Fruit fly (Drosophila melanogaster) whole organism, embryonic: ENCODE data around the gene gdl.

Source experiments
- Asciz ChIP-seq: fragments of 200-800 bp; sonication (Bioruptor generic); optimal IDR thresholded peaks from 2 replicates; lab custom pipeline; 2017; ENCODE audit warnings: missing biosample characterization, mild to moderate bottlenecking, missing genetic modification characterization, missing genetic modification reagents
- B-H2 ChIP-seq: fragments of 200-800 bp; sonication (Bioruptor generic); optimal IDR thresholded peaks from 2 replicates; lab custom pipeline; 2018; ENCODE audit warnings: missing biosample characterization, mild to moderate bottlenecking, missing genetic modification characterization
- CG11093 ChIP-seq: fragments of 200-800 bp; sonication (Bioruptor generic); IDR thresholded peaks from 3 replicates; pipeline ENCODE4 v1.3.6; 2022; ENCODE audit warnings: missing biosample characterization, missing genetic modification characterization
- CG11723 ChIP-seq: fragments of 200-800 bp; sonication (Bioruptor generic); optimal IDR thresholded peaks from 2 replicates; lab custom pipeline; 2017; ENCODE audit warnings: missing biosample characterization, mild to moderate bottlenecking, missing genetic modification characterization
- CG1233 ChIP-seq: fragments of 200-800 bp; sonication (Bioruptor generic); optimal IDR thresholded peaks from 4 replicates; lab custom pipeline; 2018; ENCODE audit warnings: missing biosample characterization, mild to moderate bottlenecking, missing genetic modification characterization
- CG13296 ChIP-seq: fragments of 200-800 bp; sonication (Bioruptor generic); optimal IDR thresholded peaks from 3 replicates; lab custom pipeline; 2018; ENCODE audit warnings: missing biosample characterization, mild to moderate bottlenecking, missing genetic modification characterization
- CG13775 ChIP-seq: fragments of 200-800 bp; sonication (Bioruptor generic); optimal IDR thresholded peaks from 3 replicates; lab custom pipeline; 2017; ENCODE audit warnings: missing biosample characterization, mild to moderate bottlenecking, missing genetic modification characterization
- CG14014 ChIP-seq: fragments of 200-800 bp; sonication (Bioruptor generic); IDR thresholded peaks from 2 replicates; pipeline ENCODE4 v1.3.6; 2022; ENCODE audit warnings: missing biosample characterization, missing genetic modification characterization
- CG14667 ChIP-seq: fragments of 200-800 bp; sonication (Bioruptor generic); IDR thresholded peaks from 2 replicates; pipeline ENCODE4 v1.3.6; 2022; ENCODE audit warnings: missing biosample characterization, missing genetic modification characterization
- CG1529 ChIP-seq: fragments of 200-800 bp; sonication (Bioruptor generic); optimal IDR thresholded peaks from 3 replicates; lab custom pipeline; 2018; ENCODE audit warnings: missing biosample characterization, missing genetic modification characterization
- CG15696 ChIP-seq: fragments of 200-800 bp; sonication (Bioruptor generic); optimal IDR thresholded peaks from 2 replicates; lab custom pipeline; 2019; ENCODE audit warnings: missing biosample characterization, mild to moderate bottlenecking, missing genetic modification characterization, moderate library complexity
- CG17361 ChIP-seq: fragments of 200-800 bp; sonication (Bioruptor generic); IDR thresholded peaks from 3 replicates; pipeline ENCODE4 v1.3.6; 2022; ENCODE audit warnings: missing biosample characterization, missing genetic modification characterization
- CG17385 ChIP-seq: fragments of 200-800 bp; sonication (Bioruptor generic); optimal IDR thresholded peaks from 3 replicates; lab custom pipeline; 2018; ENCODE audit warnings: missing biosample characterization, mild to moderate bottlenecking, missing genetic modification characterization
- CG18011 ChIP-seq: fragments of 200-800 bp; sonication (Bioruptor generic); optimal IDR thresholded peaks from 2 replicates; lab custom pipeline; 2017; ENCODE audit warnings: missing biosample characterization, missing genetic modification characterization, mild to moderate bottlenecking, moderate library complexity, missing genotype
- CG3163 ChIP-seq: fragments of 200-800 bp; sonication (Bioruptor generic); optimal IDR thresholded peaks from 3 replicates; lab custom pipeline; 2016; ENCODE audit warnings: missing biosample characterization, missing genetic modification characterization
- CG3995 ChIP-seq: fragments of 200-800 bp; sonication (Bioruptor generic); optimal IDR thresholded peaks from 3 replicates; lab custom pipeline; 2016; ENCODE audit warnings: missing biosample characterization, missing genetic modification characterization
- CG4328 ChIP-seq: fragments of 200-800 bp; sonication (Bioruptor generic); optimal IDR thresholded peaks from 3 replicates; lab custom pipeline; 2017; ENCODE audit warnings: missing biosample characterization, missing genetic modification reagents, missing genetic modification characterization
- CG6765 ChIP-seq: fragments of 200-800 bp; sonication (Bioruptor generic); optimal IDR thresholded peaks from 3 replicates; lab custom pipeline; 2017; ENCODE audit warnings: missing biosample characterization, mild to moderate bottlenecking, missing genetic modification characterization
- CG8290 ChIP-seq, 3 experiments: fragments of 200-800 bp; sonication (Bioruptor generic); optimal IDR thresholded peaks; 2 replicates each; lab custom pipeline; 2016 to 2019; ENCODE audit warnings: missing biosample characterization in 3 of 3, missing genetic modification characterization in 3 of 3, mild to moderate bottlenecking in 2 of 3, moderate library complexity in 1 of 3
- CrebB ChIP-seq: fragments of 200-800 bp; sonication (Bioruptor generic); optimal IDR thresholded peaks from 3 replicates; lab custom pipeline; 2018; ENCODE audit warnings: missing biosample characterization, mild to moderate bottlenecking, missing genetic modification characterization
- Dek ChIP-seq: fragments of 200-800 bp; sonication (Bioruptor generic); optimal IDR thresholded peaks from 3 replicates; lab custom pipeline; 2019; ENCODE audit warnings: missing biosample characterization, mild to moderate bottlenecking, missing genetic modification characterization, moderate library complexity
- Dip2 ChIP-seq: fragments of 200-800 bp; sonication (Bioruptor generic); IDR thresholded peaks from 2 replicates; pipeline ENCODE4 v1.3.6; 2022; ENCODE audit warnings: missing biosample characterization, missing genetic modification characterization
- Fer2 ChIP-seq: fragments of 200-800 bp; sonication (Bioruptor generic); optimal IDR thresholded peaks from 2 replicates; lab custom pipeline; 2018; ENCODE audit warnings: missing biosample characterization, mild to moderate bottlenecking, missing genetic modification characterization, moderate library complexity
- HLH54F ChIP-seq: fragments of 200-800 bp; sonication (Bioruptor generic); optimal IDR thresholded peaks from 3 replicates; lab custom pipeline; 2016; ENCODE audit warnings: missing biosample characterization, missing genetic modification characterization
- Neu2 ChIP-seq: fragments of 200-800 bp; sonication (Bioruptor generic); optimal IDR thresholded peaks from 3 replicates; lab custom pipeline; 2016; ENCODE audit warnings: missing biosample characterization, missing genetic modification characterization, borderline replicate concordance
- Optix ChIP-seq: fragments of 200-800 bp; sonication (Bioruptor generic); IDR thresholded peaks from 3 replicates; pipeline ENCODE4 v1.3.6; 2022; ENCODE audit warnings: missing biosample characterization, missing genetic modification characterization
- Xrp1 ChIP-seq: fragments of 200-800 bp; sonication (Bioruptor generic); IDR thresholded peaks from 2 replicates; pipeline ENCODE4 v1.3.6; 2022; ENCODE audit warnings: missing biosample characterization, missing genetic modification characterization
- aop ChIP-seq: fragments of 200-800 bp; sonication (Bioruptor generic); IDR thresholded peaks from 2 replicates; pipeline ENCODE4 v1.3.6; 2022; ENCODE audit warnings: missing biosample characterization, missing genetic modification characterization
- ato ChIP-seq: fragments of 200-800 bp; sonication (Bioruptor generic); IDR thresholded peaks from 2 replicates; pipeline ENCODE4 v1.3.6; 2022; ENCODE audit warnings: missing biosample characterization, missing genetic modification characterization; ENCODE audit not compliant: partially characterized antibody
- caup ChIP-seq: fragments of 200-800 bp; sonication (Bioruptor generic); optimal IDR thresholded peaks from 3 replicates; lab custom pipeline; 2017; ENCODE audit warnings: missing biosample characterization, mild to moderate bottlenecking, missing genetic modification characterization, moderate library complexity; ENCODE audit not compliant: severe bottlenecking
- disco-r ChIP-seq: fragments of 200-800 bp; sonication (Bioruptor generic); optimal IDR thresholded peaks from 2 replicates; lab custom pipeline; 2016; ENCODE audit warnings: missing biosample characterization, missing genetic modification characterization
- fru ChIP-seq: fragments of >200 bp; optimal IDR thresholded peaks from 2 replicates; lab custom pipeline; 2017
- fu2 ChIP-seq: fragments of 200-800 bp; sonication (Bioruptor generic); optimal IDR thresholded peaks from 2 replicates; lab custom pipeline; 2016; ENCODE audit warnings: missing biosample characterization, missing genetic modification characterization
- gem ChIP-seq: fragments of 200-800 bp; sonication (Bioruptor generic); optimal IDR thresholded peaks from 2 replicates; lab custom pipeline; 2019; ENCODE audit warnings: missing biosample characterization, mild to moderate bottlenecking, missing genetic modification characterization, moderate library complexity
- gfzf ChIP-seq: fragments of 200-800 bp; sonication (Bioruptor generic); optimal IDR thresholded peaks from 2 replicates; lab custom pipeline; 2016; ENCODE audit warnings: missing biosample characterization, mild to moderate bottlenecking, missing genetic modification characterization, moderate library complexity
- her ChIP-seq: fragments of 200-800 bp; sonication (Bioruptor generic); optimal IDR thresholded peaks from 2 replicates; lab custom pipeline; 2016; ENCODE audit warnings: missing biosample characterization, missing genetic modification characterization
- hkb ChIP-seq, 2 experiments: fragments of 200-800 bp in 1 of 2; fragments of >200 bp in 1 of 2; sonication (Bioruptor generic) in 1 of 2; IDR thresholded peaks in 1 of 2; optimal IDR thresholded peaks in 1 of 2; 2 replicates each; pipeline versions ENCODE4 v1.3.6 to Lab custom; 2017 to 2022; ENCODE audit warnings: missing biosample characterization in 1 of 2, missing genetic modification characterization in 1 of 2
- jigr1 ChIP-seq: fragments of 200-800 bp; sonication (Bioruptor generic); IDR thresholded peaks from 3 replicates; pipeline ENCODE4 v1.3.6; 2022; ENCODE audit warnings: missing biosample characterization, missing genetic modification characterization
- klu ChIP-seq: fragments of 200-800 bp; sonication (Bioruptor generic); IDR thresholded peaks from 2 replicates; pipeline ENCODE4 v1.3.6; 2022; ENCODE audit warnings: missing biosample characterization, missing genetic modification characterization
- lmd ChIP-seq: fragments of 200-800 bp; sonication (Bioruptor generic); IDR thresholded peaks from 2 replicates; pipeline ENCODE4 v1.3.6; 2022; ENCODE audit warnings: missing biosample characterization, missing genetic modification characterization
- mam ChIP-seq: fragments of 200-800 bp; sonication (Bioruptor generic); optimal IDR thresholded peaks from 3 replicates; lab custom pipeline; 2016; ENCODE audit warnings: missing biosample characterization, missing genetic modification characterization
- nom ChIP-seq: fragments of 200-800 bp; sonication (Bioruptor generic); optimal IDR thresholded peaks from 2 replicates; lab custom pipeline; 2017; ENCODE audit warnings: missing biosample characterization, missing genetic modification characterization, mild to moderate bottlenecking, moderate library complexity, missing genetic modification reagents
- trem ChIP-seq: fragments of 200-800 bp; optimal IDR thresholded peaks from 3 replicates; lab custom pipeline; 2019; ENCODE audit warnings: missing biosample characterization, mild to moderate bottlenecking, missing genetic modification characterization, moderate library complexity
- trh ChIP-seq: fragments of 200-800 bp; sonication (Bioruptor generic); optimal IDR thresholded peaks from 2 replicates; lab custom pipeline; 2016; ENCODE audit warnings: missing biosample characterization, missing genetic modification characterization
- ttk ChIP-seq: fragments of 200-800 bp; sonication (Bioruptor generic); IDR thresholded peaks from 2 replicates; pipeline ENCODE4 v2.1.2; 2022; ENCODE audit warnings: missing biosample characterization, missing genetic modification characterization
- unpg ChIP-seq: fragments of 200-800 bp; sonication (Bioruptor generic); optimal IDR thresholded peaks from 3 replicates; lab custom pipeline; 2018; ENCODE audit warnings: missing biosample characterization, mild to moderate bottlenecking, missing genetic modification characterization, moderate library complexity
- wdn ChIP-seq: fragments of 200-800 bp; sonication (Bioruptor generic); IDR thresholded peaks from 2 replicates; pipeline ENCODE4 v1.3.6; 2022; ENCODE audit warnings: missing biosample characterization, missing genetic modification characterization
- zf30C ChIP-seq: fragments of 200-800 bp; sonication (Bioruptor generic); optimal IDR thresholded peaks from 3 replicates; lab custom pipeline; 2018; ENCODE audit warnings: missing biosample characterization, mild to moderate bottlenecking, missing genetic modification characterization

gdl gene

DNA sequence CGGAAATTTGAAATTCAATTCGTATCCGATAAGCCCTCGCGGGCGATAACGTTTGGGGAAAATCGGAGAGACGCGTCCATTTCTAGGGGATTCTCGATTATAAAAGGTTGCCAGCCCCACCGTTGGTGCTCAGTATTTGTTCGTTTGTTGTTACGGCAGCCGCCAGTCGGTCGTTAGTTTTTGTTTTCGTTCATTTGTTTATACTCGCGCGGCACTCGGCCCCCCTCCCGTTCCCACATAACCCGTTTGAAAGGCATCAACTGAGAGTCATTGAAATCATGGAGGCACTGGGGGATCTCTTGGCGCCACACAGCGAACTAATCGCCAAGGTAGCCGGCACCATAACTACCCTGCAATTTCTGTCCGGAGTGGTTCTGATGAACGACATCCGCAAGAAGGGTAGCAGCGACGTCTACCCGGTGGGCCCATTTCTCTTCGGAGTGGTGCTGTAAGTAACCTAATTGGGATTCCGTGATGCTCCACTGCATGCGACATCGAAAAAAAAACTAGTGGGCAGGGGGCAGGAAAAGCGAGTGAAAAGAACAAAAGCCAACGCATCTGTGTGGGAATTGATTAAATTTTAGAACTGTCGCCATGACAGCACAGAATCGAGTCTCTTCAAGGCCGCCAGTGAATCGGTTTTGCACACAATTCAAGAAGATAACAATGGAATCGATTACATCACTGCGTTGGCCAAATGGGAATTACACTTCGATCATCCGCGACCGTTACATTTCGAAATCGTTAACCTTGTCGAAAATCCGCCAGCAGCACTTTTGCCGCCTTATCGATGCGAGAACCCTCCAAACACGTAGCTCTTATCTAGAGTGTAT, 8.2 kb upstream of the gdl start, which contains the start of gene CG7272 (continued):
- TF ChIP-seq CG1233 (GFP tag; lab: Kevin White, UChicago) (no peak), caup (peak; percentile 38), CG1529 (GFP tag; lab: Kevin White, UChicago) (no peak), zf30C (GFP tag; lab: Kevin White, UChicago) (no peak), ttk (no peak), ato (peak; percentile 51; the same call in 1 of the 2 replicates), Dip2 (GFP tag; lab: Robert Waterston, UW) (no peak), Fer2 (tag; lab: Kevin White, UChicago) (no peak), CrebB (tag; lab: Kevin White, UChicago) (peak; percentile 53), CG15696 (no peak), CG11723 (GFP tag; lab: Kevin White, UChicago) (no peak), CG6765 (GFP tag; lab: Kevin White, UChicago) (no peak), lmd (GFP tag; lab: Robert Waterston, UW) (peak; percentile 28; the same call in 1 of the 2 replicates), fu2 (no peak), trh (GFP tag; lab: Kevin White, UChicago) (no peak), CG8290 (GFP tag; optimal IDR thresholded peaks at IDR 0.05; lab: Kevin White, UChicago) (no peak), CG8290 (tag; optimal IDR thresholded peaks at IDR 0.05; lab: Kevin White, UChicago) (peak in 1 of 2 experiments; percentile 63), CG14667 (GFP tag; lab: Robert Waterston, UW) (no peak), CG14014 (GFP tag; lab: Robert Waterston, UW) (no peak; the same call in 1 of the 2 replicates), jigr1 (GFP tag; lab: Robert Waterston, UW) (no peak), Dek (tag; lab: Kevin White, UChicago) (peak; percentile 17), wdn (no peak), CG11093 (GFP tag; lab: Robert Waterston, UW) (no peak), Asciz (GFP tag; lab: Kevin White, UChicago) (no peak), nom (GFP tag; lab: Kevin White, UChicago) (peak; percentile 23), CG13775 (peak; percentile 0), CG17385 (GFP tag; lab: Kevin White, UChicago) (no peak), Neu2 (GFP tag; lab: Kevin White, UChicago) (no peak), HLH54F (no peak), mam (GFP tag; lab: Kevin White, UChicago) (peak; percentile 29), Xrp1 (GFP tag; lab: Robert Waterston, UW) (peak; percentile 32; the same call in 1 of the 2 replicates), hkb (optimal IDR thresholded peaks at IDR 0.05; lab: Kevin White, UChicago) (no peak), hkb (GFP tag; IDR thresholded peaks at IDR 0.05; lab: Robert Waterston, UW) (0 out of 2 replicates have a peak, but pooled peaks have one; percentile 32), unpg (GFP tag; lab: Kevin White, UChicago) (peak; percentile 7), CG3995 (GFP tag; lab: Kevin White, UChicago) (no peak), klu (GFP tag; lab: Robert Waterston, UW) (no peak), fru (lab: Kevin White, UChicago) (no peak), her (GFP tag; lab: Kevin White, UChicago) (no peak), aop (GFP tag; lab: Robert Waterston, UW) (no peak), CG17361 (GFP tag; lab: Robert Waterston, UW) (no peak), CG3163 (GFP tag; lab: Kevin White, UChicago) (peak; percentile 34), CG13296 (GFP tag; lab: Kevin White, UChicago) (peak; percentile 34), gfzf (GFP tag; lab: Kevin White, UChicago) (peak; percentile 82), Optix (GFP tag; lab: Robert Waterston, UW) (no peak), CG18011 (GFP tag; lab: Kevin White, UChicago) (peak; percentile 22), CG4328 (peak; percentile 27), gem (tag; lab: Kevin White, UChicago) (peak; percentile 10), B-H2 (GFP tag; lab: Kevin White, UChicago) (peak; percentile 58), disco-r (GFP tag; lab: Kevin White, UChicago) (no peak), trem (tag; lab: Kevin White, UChicago) (peak; percentile 97)
